Worm (Caenorhabditis elegans) whole organism, L2 larva: ENCODE measurements around the gene tre-2.

Experiments used
- snpc-4 ChIP-seq: fragments of 150-350 bp; optimal IDR thresholded peaks from 2 replicates; lab custom pipeline; 2014; ENCODE audit warnings: missing biosample characterization, missing genetic modification characterization
- unc-62 ChIP-seq: fragments of 150-350 bp; optimal IDR thresholded peaks from 2 replicates; lab custom pipeline; 2014; ENCODE audit warnings: missing biosample characterization, missing genetic modification reagents, missing genetic modification characterization

ce11 chrIV:6836769-6837168 lies 46.5 kb downstream of the tre-2 start:
- TF ChIP-seq unc-62 (GFP tag; lab: Kevin White, UChicago) (no peak), snpc-4 (tag; lab: Kevin White, UChicago) (no peak)
